Worm (Caenorhabditis elegans) whole organism, young adult: ENCODE results near the gene srz-59.

Source experiments
- F10E7.11 ChIP-seq: sonication (generic microtip); optimal IDR thresholded peaks from 2 replicates; lab custom pipeline; 2017; ENCODE audit warnings: mild to moderate bottlenecking, missing genetic modification characterization, moderate library complexity, missing compliant biosample characterization
- F33H1.4 ChIP-seq: fragments of 200-800 bp; sonication (Bioruptor generic); IDR thresholded peaks from 2 replicates; pipeline ENCODE4 v1.3.6; 2022; ENCODE audit warnings: missing genetic modification reagents, missing genetic modification characterization, missing compliant biosample characterization
- F52B5.7 ChIP-seq: sonication (generic microtip); optimal IDR thresholded peaks from 2 replicates; lab custom pipeline; 2016; ENCODE audit warnings: mild to moderate bottlenecking, missing genetic modification characterization, missing compliant biosample characterization
- Y67H2A.10 ChIP-seq: fragments of 200-800 bp; sonication (Bioruptor generic); conservative IDR thresholded peaks from 2 replicates; pipeline ENCODE4 v1.3.6; 2022; ENCODE audit warnings: missing genetic modification reagents, missing genetic modification characterization, missing compliant biosample characterization
- ama-1 ChIP-seq, 3 experiments: fragments of 150-350 bp in 1 of 3; sonication (generic microtip) in 2 of 3; optimal IDR thresholded peaks; 2 replicates each; lab custom pipeline; 2014 to 2018; ENCODE audit warnings: missing biosample characterization in 2 of 3, missing genetic modification characterization in 2 of 3, missing genetic modification reagents in 2 of 3
- die-1 ChIP-seq: sonication (generic microtip); optimal IDR thresholded peaks from 2 replicates; lab custom pipeline; 2016; ENCODE audit warnings: missing genotype, mild to moderate bottlenecking, missing genetic modification characterization, missing compliant biosample characterization
- hmg-1.2 ChIP-seq: fragments of 200-800 bp; sonication (Bioruptor generic); IDR thresholded peaks from 2 replicates; pipeline ENCODE4 v1.3.6; 2022; ENCODE audit warnings: missing genetic modification reagents, missing genetic modification characterization, missing compliant biosample characterization
- snpc-4 ChIP-seq, 5 experiments: fragments of 150-350 bp in 1 of 5; sonication (generic microtip) in 4 of 5; optimal IDR thresholded peaks; 2 replicates each; lab custom pipeline; 2014 to 2018; ENCODE audit warnings: missing genetic modification characterization in 5 of 5, missing biosample characterization in 3 of 5, antibody characterized with exemption in 2 of 5, mild to moderate bottlenecking in 2 of 5, missing compliant biosample characterization in 2 of 5, missing genotype in 2 of 5, moderate library complexity in 2 of 5, missing genetic modification reagents in 1 of 5
- xnd-1 ChIP-seq: sonication (generic microtip); optimal IDR thresholded peaks from 2 replicates; lab custom pipeline; 2016; ENCODE audit warnings: missing genotype, missing genetic modification reagents, missing genetic modification characterization, missing compliant biosample characterization
- ztf-22 ChIP-seq: fragments of 200-800 bp; sonication (Bioruptor generic); optimal IDR thresholded peaks from 2 replicates; lab custom pipeline; 2018; ENCODE audit warnings: mild to moderate bottlenecking, missing genetic modification characterization, moderate library complexity, missing compliant biosample characterization

ce11 chrIV:14107647-14108046 is 24.2 kb upstream of the srz-59 start:
- TF ChIP-seq hmg-1.2 (GFP tag; lab: Robert Waterston, UW) (no peak), xnd-1 (tag; lab: Kevin White, UChicago) (no peak), die-1 (tag; lab: Kevin White, UChicago) (no peak), Y67H2A.10 (GFP tag; lab: Robert Waterston, UW) (no peak), snpc-4 (GFP tag; optimal IDR thresholded peaks at IDR 0.05; lab: Kevin White, UChicago) (peak; percentile 56), snpc-4 (tag; optimal IDR thresholded peaks at IDR 0.05; lab: Kevin White, UChicago) (peak in 2 of 4 experiments; percentile 53 to 84), ztf-22 (no peak), F10E7.11 (tag; lab: Kevin White, UChicago) (no peak), F33H1.4 (GFP tag; lab: Robert Waterston, UW) (no peak), F52B5.7 (tag; lab: Kevin White, UChicago) (no peak), ama-1 (optimal IDR thresholded peaks at IDR 0.05; lab: Kevin White, UChicago) (no peak), ama-1 (GFP tag; optimal IDR thresholded peaks at IDR 0.05; lab: Kevin White, UChicago) (no peak)
